Worm (Caenorhabditis elegans) whole organism, young adult: ENCODE results near the gene F28C6.5.

Experiments used
- F22D6.2 ChIP-seq: sonication (generic microtip); optimal IDR thresholded peaks from 2 replicates; lab custom pipeline; 2016; ENCODE audit warnings: mild to moderate bottlenecking, missing genetic modification characterization, missing compliant biosample characterization
- ama-1 ChIP-seq, 3 experiments: fragments of 150-350 bp in 1 of 3; sonication (generic microtip) in 2 of 3; optimal IDR thresholded peaks; 2 replicates each; lab custom pipeline; 2014 to 2018; ENCODE audit warnings: missing biosample characterization in 2 of 3, missing genetic modification characterization in 2 of 3, missing genetic modification reagents in 2 of 3
- die-1 ChIP-seq: sonication (generic microtip); optimal IDR thresholded peaks from 2 replicates; lab custom pipeline; 2016; ENCODE audit warnings: missing genotype, mild to moderate bottlenecking, missing genetic modification characterization, missing compliant biosample characterization
- lin-40 ChIP-seq: sonication (generic microtip); optimal IDR thresholded peaks from 2 replicates; lab custom pipeline; 2016; ENCODE audit warnings: missing genetic modification characterization, mild to moderate bottlenecking, missing compliant biosample characterization, missing genotype, missing genetic modification reagents
- madf-3 ChIP-seq: fragments of 200-800 bp; sonication (Bioruptor generic); IDR thresholded peaks from 2 replicates; pipeline ENCODE4 v1.3.6; 2022; ENCODE audit warnings: missing genetic modification reagents, missing genetic modification characterization, missing compliant biosample characterization
- mxl-1 ChIP-seq: sonication (generic microtip); optimal IDR thresholded peaks from 2 replicates; lab custom pipeline; 2016; ENCODE audit warnings: missing genetic modification characterization, missing compliant biosample characterization
- zfh-2 ChIP-seq: fragments of 200-800 bp; sonication (Bioruptor generic); conservative IDR thresholded peaks from 2 replicates; pipeline ENCODE4 v1.3.6; 2022; ENCODE audit warnings: missing genetic modification reagents, missing genetic modification characterization, missing compliant biosample characterization

- no peak for TF ChIP-seq die-1 (tag; lab: Kevin White, UChicago)
- TF ChIP-seq F22D6.2 (tag; lab: Kevin White, UChicago): no peak
- no peak for TF ChIP-seq zfh-2 (GFP tag; lab: Robert Waterston, UW)
- TF ChIP-seq madf-3 (GFP tag; lab: Robert Waterston, UW): no peak
- no peak for TF ChIP-seq mxl-1
- no peak for TF ChIP-seq lin-40
- TF ChIP-seq ama-1 (optimal IDR thresholded peaks at IDR 0.05; lab: Kevin White, UChicago): no peak
- no peak for TF ChIP-seq ama-1 (GFP tag; optimal IDR thresholded peaks at IDR 0.05; lab: Kevin White, UChicago)
Measured at ce11 chrII:8642376-8642775, 43.1 kb downstream of the F28C6.5 start.
